Worm (Caenorhabditis elegans) whole organism, midembryonic: ENCODE measurements around the gene cyp-33C7.
"Not testable (repeated sequence)": the region's sequence is repeated elsewhere in the genome, so short reads cannot be mapped to it uniquely, and the experiment has no call there.

ENCODE experiments used
- T22C8.4 ChIP-seq: fragments of 200-800 bp; sonication (Bioruptor generic); IDR thresholded peaks from 2 replicates; pipeline ENCODE4 v1.3.6; 2022; ENCODE audit warnings: missing genetic modification characterization, missing compliant biosample characterization
- cog-1 ChIP-seq: sonication (generic microtip); optimal IDR thresholded peaks from 2 replicates; lab custom pipeline; 2016; ENCODE audit warnings: missing genetic modification characterization, missing compliant biosample characterization
- flt-1 ChIP-seq: fragments of 200-800 bp; sonication (Bioruptor generic); IDR thresholded peaks from 2 replicates; pipeline ENCODE4 v1.3.6; 2022; ENCODE audit warnings: missing genetic modification characterization, missing compliant biosample characterization
- klf-2 ChIP-seq: fragments of 200-800 bp; sonication (Bioruptor generic); conservative IDR thresholded peaks from 2 replicates; pipeline ENCODE4 v1.3.6; 2022; ENCODE audit warnings: missing genetic modification reagents, missing genetic modification characterization, missing compliant biosample characterization
- med-1 ChIP-seq: sonication (generic microtip); optimal IDR thresholded peaks from 2 replicates; lab custom pipeline; 2017; ENCODE audit warnings: missing genetic modification characterization, mild to moderate bottlenecking, missing compliant biosample characterization, antibody characterized with exemption, missing genetic modification reagents; ENCODE audit not compliant: insufficient read depth
- ref-1 ChIP-seq: fragments of 200-800 bp; sonication (Bioruptor generic); conservative IDR thresholded peaks from 2 replicates; pipeline ENCODE4 v1.3.6; 2022; ENCODE audit warnings: missing genetic modification reagents, missing genetic modification characterization, missing compliant biosample characterization
- tab-1 ChIP-seq: fragments of 200-800 bp; sonication (Bioruptor generic); IDR thresholded peaks from 2 replicates; pipeline ENCODE4 v1.3.6; 2022; ENCODE audit warnings: missing genetic modification characterization, missing compliant biosample characterization
- ztf-23 ChIP-seq: fragments of 200-800 bp; sonication (Bioruptor generic); IDR thresholded peaks from 2 replicates; pipeline ENCODE4 v1.3.6; 2022; ENCODE audit warnings: missing genetic modification reagents, missing genetic modification characterization, missing compliant biosample characterization
- ztf-29 ChIP-seq: fragments of 200-800 bp; sonication (Bioruptor generic); IDR thresholded peaks from 2 replicates; pipeline ENCODE4 v1.3.6; 2022; ENCODE audit warnings: missing genetic modification reagents, missing genetic modification characterization, missing compliant biosample characterization

The cyp-33C7 gene

ce11 chrV:2242630-2243029 is 7.7 kb upstream of the cyp-33C7 start, which contains the start of gene cyp-33C3:
TSS of gene cyp-33C3 (plus strand) at chrV:2242778.
- TF ChIP-seq ztf-23 (no peak), ref-1 (GFP tag; lab: Robert Waterston, UW) (no peak), ztf-29 (GFP tag; lab: Robert Waterston, UW) (no peak), klf-2 (GFP tag; lab: Robert Waterston, UW) (no peak), tab-1 (GFP tag; lab: Robert Waterston, UW) (no peak)

ce11 chrV:2244751-2245150 is 5.6 kb upstream of the cyp-33C7 start, which contains the start of gene cyp-33C5:
TSS of gene cyp-33C5 (plus strand) at chrV:2245004.
- TF ChIP-seq ztf-29 (GFP tag; lab: Robert Waterston, UW) (no peak), flt-1 (GFP tag; lab: Robert Waterston, UW) (no peak), cog-1 (no peak), med-1 (GFP tag; lab: Kevin White, UChicago) (no peak), tab-1 (GFP tag; lab: Robert Waterston, UW) (no peak), ref-1 (GFP tag; lab: Robert Waterston, UW) (no peak), T22C8.4 (GFP tag; lab: Robert Waterston, UW) (no peak), ztf-23 (no peak), klf-2 (GFP tag; lab: Robert Waterston, UW) (no peak)

ce11 chrV:2249310-2249709 is 1.0 kb upstream of the cyp-33C7 start, which contains the start of gene cyp-33C6:
TSS of gene cyp-33C6 (minus strand) at chrV:2249410.
- TF ChIP-seq T22C8.4 (GFP tag; lab: Robert Waterston, UW), result no peak
- TF ChIP-seq flt-1 (GFP tag; lab: Robert Waterston, UW), result no peak
- TF ChIP-seq cog-1, result no peak
- TF ChIP-seq tab-1 (GFP tag; lab: Robert Waterston, UW), result no peak

- TF ChIP-seq ztf-29 (GFP tag; lab: Robert Waterston, UW) (no peak), tab-1 (GFP tag; lab: Robert Waterston, UW) (no peak), cog-1 (no peak), flt-1 (GFP tag; lab: Robert Waterston, UW) (no peak), ztf-23 (no peak), klf-2 (GFP tag; lab: Robert Waterston, UW) (no peak), T22C8.4 (GFP tag; lab: Robert Waterston, UW) (no peak), ref-1 (GFP tag; lab: Robert Waterston, UW) (no peak), med-1 (GFP tag; lab: Kevin White, UChicago) (no peak)
Observed at ce11 chrV:2251774-2252173, 1.4 kb downstream of the cyp-33C7 start.

ce11 chrV:2254553-2255124 is 4.3 kb downstream of the cyp-33C7 start, which contains the start of gene str-253:
TSS of gene str-253 (minus strand) at chrV:2254603.
- TF ChIP-seq cog-1 (no peak), T22C8.4 (GFP tag; lab: Robert Waterston, UW) (no peak)

ce11 chrV:2255191-2255590 is 4.9 kb downstream of the cyp-33C7 start, which contains the start of gene F41B5.1:
TSS of gene F41B5.1 (plus strand) at chrV:2255533.
- TF ChIP-seq flt-1 (GFP tag; lab: Robert Waterston, UW); klf-2 (GFP tag; lab: Robert Waterston, UW); med-1 (GFP tag; lab: Kevin White, UChicago): not testable (repeated sequence)

- no peak for TF ChIP-seq T22C8.4 (GFP tag; lab: Robert Waterston, UW)
Observed at ce11 chrV:2259750-2260149, 9.4 kb downstream of the cyp-33C7 start, which contains the start of gene nhr-182. TSS of gene nhr-182 (minus strand) at chrV:2259927.

- TF ChIP-seq ztf-23, result no peak
- TF ChIP-seq klf-2 (GFP tag; lab: Robert Waterston, UW), result no peak
- no peak for TF ChIP-seq ztf-29 (GFP tag; lab: Robert Waterston, UW)
- no peak for TF ChIP-seq cog-1
Observed at ce11 chrV:2260660-2261059, 10.3 kb downstream of the cyp-33C7 start, which contains the start of gene F41B5.12. TSS of gene F41B5.12 (plus strand) at chrV:2260960.

- TF ChIP-seq ztf-23 (no peak), ref-1 (GFP tag; lab: Robert Waterston, UW) (no peak), med-1 (GFP tag; lab: Kevin White, UChicago) (no peak), T22C8.4 (GFP tag; lab: Robert Waterston, UW) (no peak), flt-1 (GFP tag; lab: Robert Waterston, UW) (no peak), klf-2 (GFP tag; lab: Robert Waterston, UW) (no peak), cog-1 (no peak), tab-1 (GFP tag; lab: Robert Waterston, UW) (no peak)
Observed at ce11 chrV:2264455-2264854, 14.1 kb downstream of the cyp-33C7 start, which contains the start of gene nhr-183. TSS of gene nhr-183 (minus strand) at chrV:2264634.

- TF ChIP-seq ref-1 (GFP tag; lab: Robert Waterston, UW) (no peak), med-1 (GFP tag; lab: Kevin White, UChicago) (no peak)
Observed at ce11 chrV:2264925-2265324, 14.6 kb downstream of the cyp-33C7 start.

ce11 chrV:2266958-2267357 is 16.6 kb downstream of the cyp-33C7 start, which contains the start of gene nhr-275:
TSS of gene nhr-275 (minus strand) at chrV:2267058.
- TF ChIP-seq cog-1 (no peak), ref-1 (GFP tag; lab: Robert Waterston, UW) (no peak), ztf-29 (GFP tag; lab: Robert Waterston, UW) (no peak), ztf-23 (no peak), klf-2 (GFP tag; lab: Robert Waterston, UW) (no peak), flt-1 (GFP tag; lab: Robert Waterston, UW) (no peak), T22C8.4 (GFP tag; lab: Robert Waterston, UW) (no peak), tab-1 (GFP tag; lab: Robert Waterston, UW) (no peak), med-1 (GFP tag; lab: Kevin White, UChicago) (no peak)
